Worm (Caenorhabditis elegans) whole organism, L2 larva: ENCODE data around the gene spsb-2.

Experiments used
- aly-2 ChIP-seq: fragments of 150-350 bp; optimal IDR thresholded peaks from 2 replicates; lab custom pipeline; 2014; ENCODE audit warnings: missing biosample characterization, missing genetic modification characterization
- ama-1 ChIP-seq: fragments of 150-350 bp; optimal IDR thresholded peaks from 2 replicates; lab custom pipeline; 2018; ENCODE audit warnings: inconsistent platforms
- blmp-1 ChIP-seq: sonication (generic microtip); optimal IDR thresholded peaks from 2 replicates; lab custom pipeline; 2017; ENCODE audit warnings: missing genetic modification characterization, mild to moderate bottlenecking, missing compliant biosample characterization, antibody characterized with exemption, moderate library complexity; ENCODE audit not compliant: insufficient read depth
- lin-13 ChIP-seq: fragments of 150-350 bp; optimal IDR thresholded peaks from 2 replicates; lab custom pipeline; 2014; ENCODE audit warnings: missing biosample characterization, missing genetic modification reagents, missing genetic modification characterization
- mab-5 ChIP-seq: fragments of 150-350 bp; optimal IDR thresholded peaks from 2 replicates; lab custom pipeline; 2014; ENCODE audit warnings: missing biosample characterization, missing genetic modification characterization
- nhr-11 ChIP-seq: fragments of 150-350 bp; optimal IDR thresholded peaks from 2 replicates; lab custom pipeline; 2014; ENCODE audit warnings: missing biosample characterization, missing genetic modification characterization
- sem-4 ChIP-seq: fragments of 150-350 bp; optimal IDR thresholded peaks from 2 replicates; lab custom pipeline; 2014; ENCODE audit warnings: missing biosample characterization, missing genetic modification reagents, missing genetic modification characterization
- snpc-4 ChIP-seq: fragments of 150-350 bp; optimal IDR thresholded peaks from 2 replicates; lab custom pipeline; 2014; ENCODE audit warnings: missing biosample characterization, missing genetic modification characterization
- unc-62 ChIP-seq: fragments of 150-350 bp; optimal IDR thresholded peaks from 2 replicates; lab custom pipeline; 2014; ENCODE audit warnings: missing biosample characterization, missing genetic modification reagents, missing genetic modification characterization
- ztf-1 ChIP-seq: fragments of 200-800 bp; sonication (Bioruptor generic); conservative IDR thresholded peaks from 2 replicates; pipeline ENCODE4 v1.3.6; 2022; ENCODE audit warnings: missing genetic modification characterization, missing compliant biosample characterization
- ztf-11 ChIP-seq: sonication (generic microtip); optimal IDR thresholded peaks from 2 replicates; lab custom pipeline; 2017; ENCODE audit warnings: missing biosample characterization, missing genetic modification characterization

DNA sequence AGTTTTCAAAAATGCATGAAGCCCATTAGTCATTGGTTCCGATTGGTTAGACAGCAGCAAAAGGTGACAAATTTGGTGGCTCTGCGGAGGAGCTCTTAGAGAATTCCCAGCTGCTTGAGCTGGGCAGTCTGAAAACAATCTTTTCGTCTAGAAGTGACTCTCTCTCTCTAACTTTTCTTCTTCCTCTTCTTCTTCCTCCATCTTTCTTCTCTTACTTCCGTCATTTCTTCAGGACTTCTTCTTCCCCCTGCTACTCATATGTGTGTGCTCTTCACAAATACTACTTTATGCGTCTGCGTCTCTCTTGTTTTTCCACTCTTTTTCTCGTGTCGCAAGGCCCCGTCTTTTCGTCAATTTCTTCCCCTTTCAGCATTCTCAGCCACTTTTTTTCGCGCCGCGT lies 40.2 kb upstream of the spsb-2 start:
- TF ChIP-seq blmp-1 (tag; lab: Kevin White, UChicago) (no peak), unc-62 (no peak), ztf-1 (GFP tag; lab: Robert Waterston, UW) (no peak), mab-5 (tag; lab: Kevin White, UChicago) (no peak), aly-2 (tag; lab: Kevin White, UChicago) (no peak), nhr-11 (tag; lab: Kevin White, UChicago) (no peak), ama-1 (lab: Kevin White, UChicago) (no peak), snpc-4 (tag; lab: Kevin White, UChicago) (no peak), ztf-11 (no peak), lin-13 (no peak), sem-4 (tag; lab: Kevin White, UChicago) (no peak)
